Fruit fly (Drosophila melanogaster): ENCODE data around the gene Axs.
A peak's percentile ranks its signal among the peaks of the same experiment; 100 is the strongest.

The Axs gene

DNA sequence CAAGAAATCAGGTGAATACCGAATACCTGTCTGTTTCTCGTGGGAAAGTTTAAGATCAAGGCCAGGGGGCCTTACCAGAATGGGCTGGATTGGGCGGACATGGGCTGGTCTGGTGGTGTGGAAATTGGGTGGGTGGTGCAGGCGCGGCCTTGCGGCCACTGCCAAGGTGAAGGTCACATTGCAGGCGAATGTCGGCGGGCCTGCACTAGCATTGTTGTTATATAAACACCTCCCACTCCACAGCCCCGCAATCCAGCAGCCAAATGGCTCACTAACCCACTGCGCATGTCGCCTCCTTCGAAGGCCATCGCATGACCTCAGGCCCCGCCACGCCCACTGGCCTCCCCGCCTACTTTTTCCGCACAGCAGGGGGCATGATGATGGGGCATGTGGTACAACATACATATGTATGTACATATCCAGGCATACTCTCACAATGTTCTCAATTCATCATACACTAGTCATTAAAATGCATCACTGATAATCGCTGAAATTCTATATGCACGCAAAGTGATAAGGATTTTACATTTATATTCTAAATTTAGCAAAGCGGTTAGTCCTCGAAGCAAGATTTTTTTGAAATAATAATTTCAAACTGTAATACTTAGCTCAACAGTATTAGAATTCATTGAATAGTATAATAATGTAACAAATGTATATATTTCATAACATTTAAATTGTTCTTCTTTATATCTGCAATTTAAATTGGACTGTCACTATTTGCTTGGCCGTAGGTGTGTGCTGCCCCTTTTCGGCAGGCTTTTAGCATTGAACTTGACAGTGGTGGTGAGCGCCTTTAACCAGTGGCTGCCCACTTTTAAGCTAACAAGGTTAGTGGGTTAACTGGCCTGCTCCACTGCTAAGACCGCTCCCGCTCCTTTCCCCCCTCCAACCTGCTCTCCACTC, 13.2 kb upstream of the Axs start (continued):
- peak; percentile 48 for TF ChIP-seq sens (GFP tag)
- TF ChIP-seq Med (GFP tag): peak; percentile 53
- peak; percentile 11 for TF ChIP-seq bcd (GFP tag; optimal IDR thresholded peaks at IDR 0.05)
- TF ChIP-seq CG4730 (GFP tag; IDR thresholded peaks at IDR 0.05): peak; percentile 23; the same call in 1 of the 2 replicates
- TF ChIP-seq Hand (GFP tag; optimal IDR thresholded peaks at IDR 0.05): peak; percentile 4
- TF ChIP-seq Oli (tag; optimal IDR thresholded peaks at IDR 0.05): peak; percentile 0
- TF ChIP-seq CG34224 (GFP tag; IDR thresholded peaks at IDR 0.05; ENCODE audit: partially characterized antibody): no peak
- TF ChIP-seq Xbp1 (GFP tag; optimal IDR thresholded peaks at IDR 0.05): no peak
- TF ChIP-seq CG13424 (tag; optimal IDR thresholded peaks at IDR 0.05): peak; percentile 1
- no peak for TF ChIP-seq pros (GFP tag; optimal IDR thresholded peaks at IDR 0.05)
- TF ChIP-seq CG1233 (GFP tag; optimal IDR thresholded peaks at IDR 0.05): no peak
- TF ChIP-seq dmrt99B (tag; optimal IDR thresholded peaks at IDR 0.05): peak; percentile 30
- no peak for TF ChIP-seq Ssrp (tag; optimal IDR thresholded peaks at IDR 0.05)
- peak; percentile 10 for TF ChIP-seq CG17359 (tag; optimal IDR thresholded peaks at IDR 0.05)
- TF ChIP-seq aop (GFP tag; IDR thresholded peaks at IDR 0.05): no peak
- TF ChIP-seq lab (GFP tag; optimal IDR thresholded peaks at IDR 0.05): peak; percentile 17
- TF ChIP-seq Dfd (GFP tag; optimal IDR thresholded peaks at IDR 0.05): no peak
- peak in 1 of 2 experiments; percentile 57 for TF ChIP-seq Pdp1 (GFP tag; optimal IDR thresholded peaks at IDR 0.05)
- TF ChIP-seq Sox102F (GFP tag; optimal IDR thresholded peaks at IDR 0.05): peak; percentile 18
- TF ChIP-seq PHDP (tag; optimal IDR thresholded peaks at IDR 0.05): peak; percentile 15
- peak; percentile 62 for TF ChIP-seq Ets65A (GFP tag)
- peak; percentile 49 for TF ChIP-seq gem (tag; optimal IDR thresholded peaks at IDR 0.05)
- TF ChIP-seq CoRest (tag; optimal IDR thresholded peaks at IDR 0.05): peak; percentile 17
- TF ChIP-seq CG17385 (GFP tag; optimal IDR thresholded peaks at IDR 0.05): peak; percentile 13
- TF ChIP-seq CG18599 (GFP tag; optimal IDR thresholded peaks at IDR 0.05): peak; percentile 40
- TF ChIP-seq CG17361 (GFP tag; IDR thresholded peaks at IDR 0.05): peak; percentile 48
- TF ChIP-seq CG18262 (tag; optimal IDR thresholded peaks at IDR 0.05): peak; percentile 37
- peak; percentile 50 for TF ChIP-seq CG7556 (GFP tag; optimal IDR thresholded peaks at IDR 0.05)
- TF ChIP-seq CG15696 (tag; optimal IDR thresholded peaks at IDR 0.05): no peak
- TF ChIP-seq Fer1 (GFP tag; optimal IDR thresholded peaks at IDR 0.05): peak; percentile 21

DNA sequence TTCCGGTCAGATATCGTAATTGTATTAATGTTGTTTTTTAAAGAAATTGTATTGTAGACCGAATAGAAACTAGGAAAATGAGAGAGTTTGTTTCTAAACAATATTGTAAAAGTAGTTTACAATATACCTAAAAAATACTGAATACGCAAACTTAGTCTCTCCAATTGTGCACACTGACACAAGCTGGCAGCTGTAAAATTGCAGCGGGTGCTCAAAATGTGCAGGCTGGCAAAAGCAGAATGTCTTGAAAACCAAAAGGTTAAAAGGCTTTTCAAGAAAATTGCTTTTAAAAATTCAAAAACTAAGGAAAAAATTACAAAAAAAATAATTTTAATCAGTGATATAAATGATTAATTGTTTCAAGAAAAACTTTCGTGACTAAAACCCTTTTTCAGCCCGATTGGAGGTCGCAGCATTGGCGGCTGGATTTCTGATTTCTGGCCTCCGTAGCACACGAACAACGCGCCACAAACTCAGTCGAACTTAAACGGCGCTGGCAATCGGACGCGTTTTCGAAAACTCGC, 12.0 kb upstream of the Axs start, which contains the start of gene CG4678:
Gene CG4678, plus strand, starts transcription at position 474 of the 524 bp plus-strand sequence.
- TF ChIP-seq Ets65A (GFP tag) (peak; percentile 93), salm (tag; optimal IDR thresholded peaks at IDR 0.05) (no peak), CG7372 (GFP tag; IDR thresholded peaks at IDR 0.05) (no peak), dimm (GFP tag; IDR thresholded peaks at IDR 0.05) (no peak), B-H2 (GFP tag; optimal IDR thresholded peaks at IDR 0.05) (no peak), CG2712 (tag; optimal IDR thresholded peaks at IDR 0.05) (peak; percentile 5), CG42726 (GFP tag; IDR thresholded peaks at IDR 0.05; ENCODE audit: partially characterized antibody) (peak; percentile 51; the same call in 1 of the 2 replicates), HHEX (GFP tag; optimal IDR thresholded peaks at IDR 0.05) (no peak), CG8089 (GFP tag; optimal IDR thresholded peaks at IDR 0.05) (no peak), eve (GFP tag; optimal IDR thresholded peaks at IDR 0.05) (no peak), zf30C (GFP tag; optimal IDR thresholded peaks at IDR 0.05) (no peak), nerfin-2 (GFP tag; IDR thresholded peaks at IDR 0.05; ENCODE audit: partially characterized antibody) (no peak), Sox102F (GFP tag; optimal IDR thresholded peaks at IDR 0.05) (no peak), Ets97D (GFP tag; optimal IDR thresholded peaks at IDR 0.05) (peak; percentile 52), CG1603 (tag; optimal IDR thresholded peaks at IDR 0.05) (peak; percentile 49), Dp (GFP tag; optimal IDR thresholded peaks at IDR 0.05) (peak; percentile 83), Atf-2 (GFP tag; optimal IDR thresholded peaks at IDR 0.05) (no peak), toy (GFP tag; IDR thresholded peaks at IDR 0.05) (no peak), CG2199 (GFP tag; IDR thresholded peaks at IDR 0.05) (peak; percentile 79; the same call in 2 of the 3 replicates), CG4282 (GFP tag; optimal IDR thresholded peaks at IDR 0.05) (no peak)

Data from whole organism, embryonic.